Fruit fly (Drosophila melanogaster) whole organism, pupa: ENCODE data around the gene up.

Experiments
- CG10348 ChIP-seq: fragments of 200-800 bp; sonication (Bioruptor generic); IDR thresholded peaks from 2 replicates; pipeline ENCODE4 v1.3.6; 2022; ENCODE audit warnings: missing biosample characterization, missing genetic modification characterization
- CG12605 ChIP-seq: fragments of 200-800 bp; sonication (Bioruptor generic); IDR thresholded peaks from 2 replicates; pipeline ENCODE4 v1.3.6; 2022; ENCODE audit warnings: missing biosample characterization, missing genetic modification characterization
- CG13204 ChIP-seq: fragments of 200-800 bp; sonication (Bioruptor generic); optimal IDR thresholded peaks from 2 replicates; lab custom pipeline; 2018; ENCODE audit warnings: missing biosample characterization, mild to moderate bottlenecking, missing genetic modification characterization, moderate library complexity
- CG14655 ChIP-seq: fragments of 200-800 bp; sonication (Bioruptor generic); optimal IDR thresholded peaks from 3 replicates; lab custom pipeline; 2017; ENCODE audit warnings: mild to moderate bottlenecking, missing biosample characterization, missing genetic modification reagents, missing genetic modification characterization
- CG15710 ChIP-seq: fragments of 200-800 bp; sonication (Bioruptor generic); optimal IDR thresholded peaks from 2 replicates; lab custom pipeline; 2018; ENCODE audit warnings: missing biosample characterization, mild to moderate bottlenecking, missing genetic modification characterization, moderate library complexity
- CG17806 ChIP-seq: fragments of 200-800 bp; sonication (Bioruptor generic); optimal IDR thresholded peaks from 2 replicates; lab custom pipeline; 2018; ENCODE audit warnings: missing biosample characterization, mild to moderate bottlenecking, missing genetic modification characterization, moderate library complexity
- CG32121 ChIP-seq: fragments of 200-800 bp; sonication (Bioruptor generic); IDR thresholded peaks from 2 replicates; pipeline ENCODE4 v1.3.6; 2022; ENCODE audit warnings: missing biosample characterization, missing genetic modification characterization
- CG34367 ChIP-seq: fragments of 200-800 bp; sonication (Bioruptor generic); optimal IDR thresholded peaks from 2 replicates; lab custom pipeline; 2018; ENCODE audit warnings: missing biosample characterization, mild to moderate bottlenecking, missing genetic modification characterization
- CG4496 ChIP-seq: fragments of 200-800 bp; sonication (Bioruptor generic); IDR thresholded peaks from 3 replicates; pipeline ENCODE4 v1.3.6; 2022; ENCODE audit warnings: missing biosample characterization, missing genetic modification characterization
- CG8159 ChIP-seq: fragments of 200-800 bp; sonication (Bioruptor generic); optimal IDR thresholded peaks from 3 replicates; lab custom pipeline; 2018; ENCODE audit warnings: missing biosample characterization, mild to moderate bottlenecking, missing genetic modification characterization, moderate library complexity
- CG8301 ChIP-seq: fragments of 200-800 bp; sonication (Bioruptor generic); optimal IDR thresholded peaks from 2 replicates; lab custom pipeline; 2018; ENCODE audit warnings: missing biosample characterization, mild to moderate bottlenecking, missing genetic modification characterization
- CG9948 ChIP-seq: fragments of 200-800 bp; sonication (Bioruptor generic); optimal IDR thresholded peaks from 2 replicates; lab custom pipeline; 2018; ENCODE audit warnings: missing biosample characterization, mild to moderate bottlenecking, missing genetic modification characterization, moderate library complexity
- D1 ChIP-seq: fragments of 200-800 bp; sonication (Bioruptor generic); optimal IDR thresholded peaks from 2 replicates; lab custom pipeline; 2018; ENCODE audit warnings: missing biosample characterization, mild to moderate bottlenecking, missing genetic modification characterization, moderate library complexity
- EcR ChIP-seq: fragments of 200-800 bp; sonication (Bioruptor generic); optimal IDR thresholded peaks from 3 replicates; lab custom pipeline; 2019; ENCODE audit warnings: missing biosample characterization, missing genetic modification characterization, mild to moderate bottlenecking, moderate library complexity, missing genetic modification reagents
- Ets98B ChIP-seq: fragments of 200-800 bp; sonication (Bioruptor generic); IDR thresholded peaks from 2 replicates; pipeline ENCODE4 v1.3.6; 2022; ENCODE audit warnings: missing biosample characterization, missing genetic modification characterization
- Pif1A ChIP-seq: fragments of 200-800 bp; sonication (Bioruptor generic); optimal IDR thresholded peaks from 3 replicates; lab custom pipeline; 2016; ENCODE audit warnings: missing biosample characterization, missing genetic modification characterization
- Pif1B ChIP-seq: fragments of 200-800 bp; sonication (Bioruptor generic); optimal IDR thresholded peaks from 3 replicates; lab custom pipeline; 2016; ENCODE audit warnings: missing biosample characterization, missing genetic modification characterization
- Snoo ChIP-seq: fragments of 200-800 bp; sonication (Bioruptor generic); optimal IDR thresholded peaks from 3 replicates; lab custom pipeline; 2017; ENCODE audit warnings: missing biosample characterization, mild to moderate bottlenecking, missing genetic modification characterization, inconsistent platforms
- fd96Ca ChIP-seq: fragments of 200-800 bp; sonication (Bioruptor generic); IDR thresholded peaks from 3 replicates; pipeline ENCODE4 v1.3.6; 2022; ENCODE audit warnings: missing biosample characterization, missing genetic modification characterization
- gl ChIP-seq: fragments of 200-800 bp; sonication (Bioruptor generic); optimal IDR thresholded peaks from 2 replicates; lab custom pipeline; 2018; ENCODE audit warnings: missing biosample characterization, mild to moderate bottlenecking, missing genetic modification characterization
- rn ChIP-seq: fragments of 200-800 bp; sonication (Bioruptor generic); IDR thresholded peaks from 2 replicates; pipeline ENCODE4 v1.3.6; 2022; ENCODE audit warnings: missing biosample characterization, missing genetic modification characterization

up gene

dm6 chrX:13615992-13616391 lies 13.6 kb upstream of the up start:
- TF ChIP-seq Pif1B (GFP tag; lab: Kevin White, UChicago) (no peak), CG17806 (tag; lab: Kevin White, UChicago) (no peak), CG4496 (GFP tag; lab: Robert Waterston, UW) (no peak; the same call in 2 of the 3 replicates), CG8301 (tag; lab: Kevin White, UChicago) (no peak), fd96Ca (GFP tag; lab: Robert Waterston, UW) (no peak), gl (tag; lab: Kevin White, UChicago) (peak; percentile 38), CG13204 (GFP tag; lab: Kevin White, UChicago) (no peak), CG14655 (GFP tag; lab: Kevin White, UChicago) (no peak), Pif1A (GFP tag; lab: Kevin White, UChicago) (no peak), CG10348 (no peak), CG32121 (GFP tag; lab: Robert Waterston, UW) (peak; percentile 11; the same call in 1 of the 2 replicates), CG8159 (tag; lab: Kevin White, UChicago) (no peak), CG12605 (GFP tag; lab: Robert Waterston, UW) (peak; percentile 21; the same call in 1 of the 2 replicates), CG34367 (tag; lab: Kevin White, UChicago) (no peak), Ets98B (peak; percentile 23; the same call in 1 of the 2 replicates), rn (GFP tag; lab: Robert Waterston, UW) (no peak), D1 (tag; lab: Kevin White, UChicago) (no peak), CG15710 (tag; lab: Kevin White, UChicago) (no peak), CG9948 (tag; lab: Kevin White, UChicago) (no peak), Snoo (tag; lab: Kevin White, UChicago) (no peak), EcR (no peak)

- no peak for TF ChIP-seq fd96Ca (GFP tag; lab: Robert Waterston, UW)
- no peak for TF ChIP-seq CG10348
- TF ChIP-seq CG34367 (tag; lab: Kevin White, UChicago) = no peak
- no peak for TF ChIP-seq rn (GFP tag; lab: Robert Waterston, UW)
- no peak for TF ChIP-seq EcR
- TF ChIP-seq CG8159 (tag; lab: Kevin White, UChicago) = no peak
- no peak for TF ChIP-seq CG9948 (tag; lab: Kevin White, UChicago)
- no peak for TF ChIP-seq CG12605 (GFP tag; lab: Robert Waterston, UW)
- TF ChIP-seq D1 (tag; lab: Kevin White, UChicago) = no peak
- TF ChIP-seq CG17806 (tag; lab: Kevin White, UChicago) = no peak
- TF ChIP-seq gl (tag; lab: Kevin White, UChicago) = no peak
- no peak for TF ChIP-seq CG4496 (GFP tag; lab: Robert Waterston, UW)
- TF ChIP-seq Ets98B = no peak
- no peak for TF ChIP-seq CG14655 (GFP tag; lab: Kevin White, UChicago)
- no peak for TF ChIP-seq CG32121 (GFP tag; lab: Robert Waterston, UW)
- no peak for TF ChIP-seq Pif1A (GFP tag; lab: Kevin White, UChicago)
Observed at dm6 chrX:13611884-13612283, 9.5 kb upstream of the up start, which contains the start of the genes Ndc80 and BthD. Gene Ndc80, minus strand, starts transcription at chrX:13612062. Gene BthD, plus strand, starts transcription at chrX:13612131.

- no peak for TF ChIP-seq CG32121 (GFP tag; lab: Robert Waterston, UW)
- TF ChIP-seq CG17806 (tag; lab: Kevin White, UChicago) = no peak
- TF ChIP-seq Snoo (tag; lab: Kevin White, UChicago) = no peak
- TF ChIP-seq CG8159 (tag; lab: Kevin White, UChicago) = no peak
- no peak for TF ChIP-seq CG34367 (tag; lab: Kevin White, UChicago)
- no peak for TF ChIP-seq Pif1A (GFP tag; lab: Kevin White, UChicago)
- no peak for TF ChIP-seq CG12605 (GFP tag; lab: Robert Waterston, UW)
- TF ChIP-seq CG14655 (GFP tag; lab: Kevin White, UChicago) = no peak
- TF ChIP-seq rn (GFP tag; lab: Robert Waterston, UW) = no peak
- TF ChIP-seq Ets98B = no peak
- no peak for TF ChIP-seq gl (tag; lab: Kevin White, UChicago)
- TF ChIP-seq CG10348 = no peak
- TF ChIP-seq EcR = no peak
- no peak for TF ChIP-seq CG15710 (tag; lab: Kevin White, UChicago)
- TF ChIP-seq CG9948 (tag; lab: Kevin White, UChicago) = no peak
- TF ChIP-seq CG4496 (GFP tag; lab: Robert Waterston, UW) = no peak
- no peak for TF ChIP-seq CG8301 (tag; lab: Kevin White, UChicago)
- no peak for TF ChIP-seq fd96Ca (GFP tag; lab: Robert Waterston, UW)
Observed at dm6 chrX:13605942-13606491, 3.6 kb upstream of the up start.

dm6 chrX:13605381-13605780 lies 3.0 kb upstream of the up start, which contains the start of gene CG11178:
Gene CG11178, plus strand, starts transcription at chrX:13605681.
- TF ChIP-seq Pif1A (GFP tag; lab: Kevin White, UChicago) (no peak), EcR (no peak), CG9948 (tag; lab: Kevin White, UChicago) (no peak), rn (GFP tag; lab: Robert Waterston, UW) (no peak), CG4496 (GFP tag; lab: Robert Waterston, UW) (no peak), D1 (tag; lab: Kevin White, UChicago) (no peak), CG13204 (GFP tag; lab: Kevin White, UChicago) (no peak)

- TF ChIP-seq Pif1A (GFP tag; lab: Kevin White, UChicago) (no peak), Snoo (tag; lab: Kevin White, UChicago) (no peak), D1 (tag; lab: Kevin White, UChicago) (no peak), Ets98B (no peak), gl (tag; lab: Kevin White, UChicago) (no peak), CG10348 (no peak), CG4496 (GFP tag; lab: Robert Waterston, UW) (no peak), CG12605 (GFP tag; lab: Robert Waterston, UW) (no peak), EcR (no peak), CG8159 (tag; lab: Kevin White, UChicago) (no peak), Pif1B (GFP tag; lab: Kevin White, UChicago) (no peak), CG8301 (tag; lab: Kevin White, UChicago) (no peak), CG17806 (tag; lab: Kevin White, UChicago) (no peak), CG13204 (GFP tag; lab: Kevin White, UChicago) (no peak), CG9948 (tag; lab: Kevin White, UChicago) (no peak), rn (GFP tag; lab: Robert Waterston, UW) (no peak), fd96Ca (GFP tag; lab: Robert Waterston, UW) (no peak), CG14655 (GFP tag; lab: Kevin White, UChicago) (no peak)
Observed at dm6 chrX:13604499-13604898, 2.1 kb upstream of the up start.
